Worm (Caenorhabditis elegans): ENCODE data around the gene cogc-8.

cogc-8 gene

DNA sequence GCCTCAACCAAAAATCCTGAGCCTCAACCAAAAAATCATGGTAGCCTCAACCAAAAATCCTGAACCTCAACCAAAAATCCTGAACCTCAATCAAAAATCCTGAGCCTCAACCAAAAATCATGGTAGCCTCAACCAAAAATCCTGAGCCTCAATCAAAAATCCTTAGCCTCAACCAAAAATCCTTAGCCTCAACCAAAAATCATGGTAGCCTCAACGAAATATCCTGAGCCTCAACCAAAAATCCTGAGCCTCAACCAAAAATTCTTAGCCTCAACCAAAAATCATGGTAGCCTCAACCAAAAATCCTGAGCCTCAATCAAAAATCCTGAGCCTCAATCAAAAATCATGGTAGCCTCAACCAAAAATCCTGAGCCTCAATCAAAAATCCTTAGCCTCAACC lies 44.6 kb upstream of the cogc-8 start:
- TF ChIP-seq mcd-1 (GFP tag; IDR thresholded peaks at IDR 0.05) (0 out of 2 replicates have a peak, but pooled peaks have one; percentile 39), ekl-4 (GFP tag; IDR thresholded peaks at IDR 0.05) (peak; percentile 37; the same call in 1 of the 2 replicates), dox-1 (GFP tag; IDR thresholded peaks at IDR 0.05) (peak; percentile 78), zim-3 (tag; optimal IDR thresholded peaks at IDR 0.05) (peak; percentile 100), hsf-1 (GFP tag; IDR thresholded peaks at IDR 0.05) (0 out of 2 replicates have a peak, but pooled peaks have one; percentile 26), D2030.7 (GFP tag; IDR thresholded peaks at IDR 0.05) (peak; percentile 68; the same call in 1 of the 2 replicates), attf-6 (GFP tag; IDR thresholded peaks at IDR 0.05) (peak; percentile 56; the same call in 1 of the 2 replicates), madf-6 (GFP tag; IDR thresholded peaks at IDR 0.05) (peak; percentile 39; the same call in 1 of the 2 replicates), rcor-1 (GFP tag; IDR thresholded peaks at IDR 0.05) (0 out of 2 replicates have a peak, but pooled peaks have one; percentile 25), lsl-1 (GFP tag; optimal IDR thresholded peaks at IDR 0.05) (peak; percentile 4)

DNA sequence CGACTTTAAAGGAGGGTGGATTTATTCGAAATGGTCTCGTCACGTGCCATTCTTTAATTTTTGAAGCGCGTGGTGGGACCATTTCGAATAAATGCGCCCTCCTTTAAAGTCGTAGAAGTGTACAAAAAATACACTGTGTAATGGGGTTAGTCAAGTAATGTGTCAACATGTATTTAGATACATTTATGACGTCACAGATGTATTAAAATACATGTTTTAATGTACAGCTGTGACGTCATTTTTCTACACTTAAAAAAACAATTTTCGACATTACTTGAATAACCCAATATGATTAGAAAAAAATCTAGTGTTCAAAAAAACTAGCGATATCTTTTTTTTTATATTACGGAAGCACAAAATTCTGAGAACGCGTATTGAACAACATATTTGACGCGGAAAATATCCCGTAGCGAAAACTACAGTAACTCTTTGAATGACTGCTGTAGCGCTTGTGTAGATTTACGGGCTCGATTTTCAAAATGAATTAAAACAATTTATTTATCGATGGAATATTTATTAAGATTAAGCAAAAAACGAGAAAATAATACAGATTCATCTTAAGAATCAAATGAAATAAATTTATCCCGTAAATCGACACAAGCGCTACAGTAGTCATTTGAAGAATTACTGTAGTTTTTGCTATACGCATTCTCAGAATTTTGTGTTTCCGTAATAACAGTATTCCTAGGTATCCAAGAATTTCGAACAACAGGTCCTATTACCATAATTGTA lies 37.2 kb upstream of the cogc-8 start, which contains the start of gene gfrp-1:
gfrp-1 (plus strand) TSS at position 682 of the 732 bp plus-strand sequence.
- no peak for TF ChIP-seq tbx-9 (tag; optimal IDR thresholded peaks at IDR 0.05; ENCODE audit: borderline replicate concordance)
- no peak for TF ChIP-seq ceh-27 (GFP tag; optimal IDR thresholded peaks at IDR 0.05)
- TF ChIP-seq madf-8 (GFP tag; conservative IDR thresholded peaks at IDR 0.05): no peak

DNA sequence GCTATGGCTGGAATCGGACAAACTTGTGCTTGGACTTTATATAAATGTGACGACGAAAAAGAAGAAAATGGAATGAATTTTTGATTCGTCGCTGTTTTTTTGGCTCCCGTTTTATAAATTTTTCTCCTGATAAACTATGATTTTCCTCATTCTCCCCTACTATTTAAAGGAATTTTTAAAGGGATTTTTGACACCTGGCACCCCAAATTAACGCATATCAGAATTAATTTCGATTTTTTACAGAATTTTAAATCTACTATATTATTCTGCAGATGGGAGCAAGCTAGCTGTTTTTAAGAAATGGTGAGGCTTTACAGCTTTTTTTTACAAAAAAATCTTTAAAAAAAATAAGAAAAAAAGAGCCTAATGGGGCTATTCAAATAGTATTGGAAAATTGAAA lies 35.3 kb upstream of the cogc-8 start, which contains the start of gene coa-1:
coa-1 (plus strand) TSS at position 301 of the 400 bp plus-strand sequence.
- TF ChIP-seq ztf-25 (GFP tag; IDR thresholded peaks at IDR 0.05): no peak
- TF ChIP-seq nfyb-1 (GFP tag; IDR thresholded peaks at IDR 0.05): no peak
- no peak for TF ChIP-seq ceh-40 (GFP tag; IDR thresholded peaks at IDR 0.05)
- TF ChIP-seq aptf-3 (GFP tag; IDR thresholded peaks at IDR 0.05): no peak
- no peak for TF ChIP-seq ztf-18 (tag; optimal IDR thresholded peaks at IDR 0.05)
- no peak for TF ChIP-seq egl-18 (GFP tag; IDR thresholded peaks at IDR 0.05)
- no peak for TF ChIP-seq snpc-4 (GFP tag; optimal IDR thresholded peaks at IDR 0.05)
- TF ChIP-seq snpc-4 (tag; optimal IDR thresholded peaks at IDR 0.05): no peak
- TF ChIP-seq lsl-1 (GFP tag; optimal IDR thresholded peaks at IDR 0.05): no peak
- no peak for TF ChIP-seq atf-7 (tag; optimal IDR thresholded peaks at IDR 0.05)
- no peak for TF ChIP-seq nhr-90 (tag; optimal IDR thresholded peaks at IDR 0.05)
- no peak for TF ChIP-seq T07F8.4 (tag; optimal IDR thresholded peaks at IDR 0.05)

DNA sequence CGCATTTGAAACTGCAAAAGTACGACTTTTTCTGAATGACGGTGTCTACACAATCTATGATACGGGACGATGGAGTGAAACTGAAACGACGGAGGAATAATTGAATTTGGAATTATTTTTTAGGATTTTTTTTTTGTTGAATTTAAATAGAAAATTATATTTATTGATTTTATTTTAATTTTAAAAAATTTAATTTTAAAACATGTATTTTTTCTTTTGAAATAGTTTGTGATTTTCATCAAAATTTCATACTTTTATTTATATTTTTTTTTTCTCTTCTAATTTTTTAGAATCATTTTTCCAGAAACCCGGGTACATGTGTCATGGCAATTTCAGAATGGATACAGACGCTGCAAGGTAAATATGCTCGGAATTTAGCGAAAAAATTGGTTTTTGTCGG lies 32.4 kb upstream of the cogc-8 start, which contains the start of gene Y38C1AA.1:
Y38C1AA.1 (plus strand) TSS at position 301 of the 400 bp plus-strand sequence.
- TF ChIP-seq nhr-90 (tag; optimal IDR thresholded peaks at IDR 0.05): no peak
- TF ChIP-seq ceh-79 (tag; optimal IDR thresholded peaks at IDR 0.05): no peak
- TF ChIP-seq F57C9.4 (tag; optimal IDR thresholded peaks at IDR 0.05): no peak
- TF ChIP-seq B0035.1 (tag; optimal IDR thresholded peaks at IDR 0.05): no peak
- no peak for TF ChIP-seq lag-1 (GFP tag; IDR thresholded peaks at IDR 0.05)
- TF ChIP-seq attf-3 (GFP tag; conservative IDR thresholded peaks at IDR 0.05): no peak
- no peak for TF ChIP-seq mes-4 (tag; optimal IDR thresholded peaks at IDR 0.05)

DNA sequence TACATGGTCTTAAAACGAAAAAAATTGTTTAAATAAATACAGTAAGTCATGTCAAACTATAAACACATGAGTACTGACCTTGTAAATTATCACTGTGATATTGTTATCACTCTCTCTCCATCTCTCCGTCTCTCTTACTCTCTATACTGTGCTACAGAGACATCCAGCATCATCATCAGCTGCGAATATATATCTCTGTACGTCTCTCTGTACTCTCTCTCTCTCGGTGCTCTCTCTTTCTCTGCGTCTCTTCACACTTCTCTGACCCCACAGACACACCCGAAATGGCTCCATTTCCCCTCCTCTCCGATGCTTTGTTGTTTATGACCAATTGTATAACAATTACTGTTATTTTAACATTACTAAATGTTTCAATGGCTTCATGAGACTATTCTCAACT lies 29.7 kb upstream of the cogc-8 start:
- TF ChIP-seq dpff-1 (tag; optimal IDR thresholded peaks at IDR 0.05): no peak
- peak; percentile 7 for TF ChIP-seq lin-54 (GFP tag; optimal IDR thresholded peaks at IDR 0.05)
- no peak for TF ChIP-seq madf-6 (GFP tag; IDR thresholded peaks at IDR 0.05)
- 0 out of 2 replicates have a peak, but pooled peaks have one; percentile 33 for TF ChIP-seq B0336.3 (GFP tag; IDR thresholded peaks at IDR 0.05)
- TF ChIP-seq F22D6.2 (tag; optimal IDR thresholded peaks at IDR 0.05): no peak
- no peak for TF ChIP-seq him-1 (tag; optimal IDR thresholded peaks at IDR 0.05)
- TF ChIP-seq F33H1.4 (GFP tag; IDR thresholded peaks at IDR 0.05): no peak
- no peak for TF ChIP-seq ceh-40 (GFP tag; IDR thresholded peaks at IDR 0.05)
- peak; percentile 20 for TF ChIP-seq atf-7 (tag; optimal IDR thresholded peaks at IDR 0.05)
- 0 out of 2 replicates have a peak, but pooled peaks have one; percentile 37 for TF ChIP-seq mcd-1 (GFP tag; IDR thresholded peaks at IDR 0.05)
- peak; percentile 66 for TF ChIP-seq attf-5 (GFP tag; optimal IDR thresholded peaks at IDR 0.05)
- no peak for TF ChIP-seq unc-130 (GFP tag; optimal IDR thresholded peaks at IDR 0.05)
- TF ChIP-seq hlh-12 (tag; optimal IDR thresholded peaks at IDR 0.05): no peak
- TF ChIP-seq dox-1 (GFP tag; IDR thresholded peaks at IDR 0.05): peak; percentile 57; the same call in 1 of the 2 replicates
- TF ChIP-seq ZK185.1 (tag; optimal IDR thresholded peaks at IDR 0.05; ENCODE audit: poor library complexity, severe bottlenecking): no peak
- TF ChIP-seq cebp-2 (GFP tag; IDR thresholded peaks at IDR 0.05): no peak
- no peak for TF ChIP-seq ztf-25 (GFP tag; IDR thresholded peaks at IDR 0.05)

Data from whole organism, young adult.